Fruit fly (Drosophila melanogaster) whole organism, embryonic: ENCODE data around the gene CG5180.

Source experiments
- Atf6 ChIP-seq: fragments of 200-800 bp; sonication (Bioruptor generic); IDR thresholded peaks from 2 replicates; pipeline ENCODE4 v1.3.6; 2022; ENCODE audit warnings: missing biosample characterization, missing genetic modification characterization
- CG10321 ChIP-seq: fragments of 200-800 bp; sonication (Bioruptor generic); IDR thresholded peaks from 2 replicates; pipeline ENCODE4 v1.3.6; 2022; ENCODE audit warnings: missing biosample characterization, missing genetic modification characterization
- CG10959 ChIP-seq: fragments of 200-800 bp; sonication (Bioruptor generic); IDR thresholded peaks from 2 replicates; pipeline ENCODE4 v1.3.6; 2022; ENCODE audit warnings: missing biosample characterization, missing genetic modification characterization
- CG11093 ChIP-seq: fragments of 200-800 bp; sonication (Bioruptor generic); IDR thresholded peaks from 3 replicates; pipeline ENCODE4 v1.3.6; 2022; ENCODE audit warnings: missing biosample characterization, missing genetic modification characterization
- CG11695 ChIP-seq: fragments of 200-800 bp; sonication (Bioruptor generic); IDR thresholded peaks from 3 replicates; pipeline ENCODE4 v1.3.6; 2022; ENCODE audit warnings: missing biosample characterization, missing genetic modification characterization
- CG11723 ChIP-seq: fragments of 200-800 bp; sonication (Bioruptor generic); optimal IDR thresholded peaks from 2 replicates; lab custom pipeline; 2017; ENCODE audit warnings: missing biosample characterization, mild to moderate bottlenecking, missing genetic modification characterization
- CG12744 ChIP-seq: fragments of 200-800 bp; sonication (Bioruptor generic); optimal IDR thresholded peaks from 2 replicates; lab custom pipeline; 2016; ENCODE audit warnings: missing biosample characterization, missing genetic modification characterization
- CG15601 ChIP-seq: fragments of 200-800 bp; sonication (Bioruptor generic); optimal IDR thresholded peaks from 3 replicates; lab custom pipeline; 2019; ENCODE audit warnings: missing biosample characterization, mild to moderate bottlenecking, missing genetic modification characterization, moderate library complexity
- CG16815 ChIP-seq: fragments of 200-800 bp; sonication (Bioruptor generic); optimal IDR thresholded peaks from 3 replicates; lab custom pipeline; 2017; ENCODE audit warnings: missing biosample characterization, mild to moderate bottlenecking, missing genetic modification characterization
- CG17385 ChIP-seq: fragments of 200-800 bp; sonication (Bioruptor generic); optimal IDR thresholded peaks from 3 replicates; lab custom pipeline; 2018; ENCODE audit warnings: missing biosample characterization, mild to moderate bottlenecking, missing genetic modification characterization
- CG18599 ChIP-seq: fragments of 200-800 bp; sonication (Bioruptor generic); optimal IDR thresholded peaks from 3 replicates; lab custom pipeline; 2017; ENCODE audit warnings: missing biosample characterization, missing genetic modification characterization, mild to moderate bottlenecking, moderate library complexity, missing genetic modification reagents
- CG2129 ChIP-seq: fragments of 200-800 bp; sonication (Bioruptor generic); IDR thresholded peaks from 2 replicates; pipeline ENCODE4 v1.3.6; 2022; ENCODE audit warnings: missing biosample characterization, missing genetic modification characterization; ENCODE audit not compliant: partially characterized antibody
- CG32532 ChIP-seq: fragments of 200-800 bp; sonication (Bioruptor generic); IDR thresholded peaks from 2 replicates; pipeline ENCODE4 v1.3.6; 2022; ENCODE audit warnings: missing biosample characterization, missing genetic modification characterization
- CG33213 ChIP-seq: fragments of 200-800 bp; sonication (Bioruptor generic); optimal IDR thresholded peaks from 3 replicates; lab custom pipeline; 2016; ENCODE audit warnings: missing biosample characterization, missing genetic modification characterization
- CG34376 ChIP-seq: fragments of 200-800 bp; sonication (Bioruptor generic); optimal IDR thresholded peaks from 2 replicates; lab custom pipeline; 2018; ENCODE audit warnings: missing biosample characterization, mild to moderate bottlenecking, missing genetic modification characterization
- CG4424 ChIP-seq: fragments of 200-800 bp; sonication (Bioruptor generic); optimal IDR thresholded peaks from 3 replicates; lab custom pipeline; 2016; ENCODE audit warnings: missing biosample characterization, missing genetic modification characterization
- CG4707 ChIP-seq: fragments of 200-800 bp; sonication (Bioruptor generic); optimal IDR thresholded peaks from 2 replicates; lab custom pipeline; 2018; ENCODE audit warnings: missing biosample characterization, mild to moderate bottlenecking, missing genetic modification characterization, moderate library complexity
- CG4730 ChIP-seq: fragments of 200-800 bp; sonication (Bioruptor generic); IDR thresholded peaks from 2 replicates; pipeline ENCODE4 v1.3.6; 2022; ENCODE audit warnings: missing biosample characterization, missing genetic modification characterization
- CG6813 ChIP-seq: fragments of 200-800 bp; sonication (Bioruptor generic); optimal IDR thresholded peaks from 2 replicates; lab custom pipeline; 2017; ENCODE audit warnings: missing biosample characterization, missing genetic modification characterization, mild to moderate bottlenecking, moderate library complexity, missing genetic modification reagents
- CG7372 ChIP-seq: fragments of 200-800 bp; sonication (Bioruptor generic); IDR thresholded peaks from 2 replicates; pipeline ENCODE4 v1.3.6; 2022; ENCODE audit warnings: missing biosample characterization, missing genetic modification characterization
- D ChIP-seq, 2 experiments: fragments of 200-800 bp in 1 of 2; fragments of >200 bp in 1 of 2; sonication (Bioruptor generic) in 1 of 2; optimal IDR thresholded peaks; 2 replicates in 1 of 2; 3 replicates in 1 of 2; lab custom pipeline; 2017; ENCODE audit warnings: mild to moderate bottlenecking in 1 of 2, missing biosample characterization in 1 of 2, missing genetic modification characterization in 1 of 2, missing genetic modification reagents in 1 of 2
- ERR ChIP-seq: fragments of 200-800 bp; sonication (Bioruptor generic); optimal IDR thresholded peaks from 2 replicates; lab custom pipeline; 2016; ENCODE audit warnings: missing biosample characterization, missing genetic modification characterization
- Fer1 ChIP-seq: fragments of 200-800 bp; sonication (Bioruptor generic); optimal IDR thresholded peaks from 2 replicates; lab custom pipeline; 2017; ENCODE audit warnings: missing biosample characterization, mild to moderate bottlenecking, missing genetic modification characterization
- HHEX ChIP-seq: fragments of 200-800 bp; sonication (Bioruptor generic); optimal IDR thresholded peaks from 3 replicates; lab custom pipeline; 2017; ENCODE audit warnings: missing biosample characterization, mild to moderate bottlenecking, missing genetic modification characterization, missing genetic modification reagents
- Myb ChIP-seq: fragments of 200-800 bp; sonication (Bioruptor generic); optimal IDR thresholded peaks from 2 replicates; lab custom pipeline; 2016; ENCODE audit warnings: missing biosample characterization, missing genetic modification characterization
- NC2α ChIP-seq: fragments of 200-800 bp; sonication (Bioruptor generic); optimal IDR thresholded peaks from 2 replicates; lab custom pipeline; 2016; ENCODE audit warnings: missing biosample characterization, missing genetic modification characterization
- PHDP ChIP-seq: fragments of 200-800 bp; sonication (Bioruptor generic); optimal IDR thresholded peaks from 3 replicates; lab custom pipeline; 2018; ENCODE audit warnings: missing biosample characterization, mild to moderate bottlenecking, missing genetic modification characterization, moderate library complexity
- bcd ChIP-seq: fragments of 200-800 bp; sonication (Bioruptor generic); optimal IDR thresholded peaks from 2 replicates; lab custom pipeline; 2017; ENCODE audit warnings: missing biosample characterization, mild to moderate bottlenecking, missing genetic modification characterization
- cato ChIP-seq: fragments of 200-800 bp; sonication (Bioruptor generic); optimal IDR thresholded peaks from 2 replicates; lab custom pipeline; 2016; ENCODE audit warnings: missing biosample characterization, missing genetic modification characterization, borderline replicate concordance
- chinmo ChIP-seq: fragments of 200-800 bp; sonication (Bioruptor generic); IDR thresholded peaks from 4 replicates; pipeline ENCODE4 v1.3.6; 2022; ENCODE audit warnings: missing biosample characterization, missing genetic modification characterization; ENCODE audit not compliant: partially characterized antibody
- dmrt11E ChIP-seq: fragments of 200-800 bp; sonication (Bioruptor generic); optimal IDR thresholded peaks from 3 replicates; lab custom pipeline; 2018; ENCODE audit warnings: missing biosample characterization, mild to moderate bottlenecking, missing genetic modification characterization, moderate library complexity
- fd3F ChIP-seq: fragments of 200-800 bp; sonication (Bioruptor generic); optimal IDR thresholded peaks from 2 replicates; lab custom pipeline; 2018; ENCODE audit warnings: missing biosample characterization, mild to moderate bottlenecking, missing genetic modification characterization, moderate library complexity
- fu2 ChIP-seq: fragments of 200-800 bp; sonication (Bioruptor generic); optimal IDR thresholded peaks from 2 replicates; lab custom pipeline; 2016; ENCODE audit warnings: missing biosample characterization, missing genetic modification characterization
- h ChIP-seq: fragments of >200 bp; optimal IDR thresholded peaks from 2 replicates; lab custom pipeline; 2017
- hkb ChIP-seq, 2 experiments: fragments of 200-800 bp in 1 of 2; fragments of >200 bp in 1 of 2; sonication (Bioruptor generic) in 1 of 2; IDR thresholded peaks in 1 of 2; optimal IDR thresholded peaks in 1 of 2; 2 replicates each; pipeline versions ENCODE4 v1.3.6 to Lab custom; 2017 to 2022; ENCODE audit warnings: missing biosample characterization in 1 of 2, missing genetic modification characterization in 1 of 2
- lola ChIP-seq, 3 experiments: fragments of >200 bp in 2 of 3; fragments of 200-800 bp in 1 of 3; sonication (Bioruptor generic) in 1 of 3; optimal IDR thresholded peaks; 2 replicates each; lab custom pipeline; 2017 to 2019; ENCODE audit warnings: missing biosample characterization in 3 of 3, missing genetic modification characterization in 3 of 3, mild to moderate bottlenecking in 1 of 3, moderate library complexity in 1 of 3
- scrt ChIP-seq: fragments of 200-800 bp; sonication (Bioruptor generic); optimal IDR thresholded peaks from 2 replicates; lab custom pipeline; 2018; ENCODE audit warnings: missing biosample characterization, mild to moderate bottlenecking, missing genetic modification characterization, moderate library complexity
- seq ChIP-seq: fragments of 200-800 bp; sonication (Bioruptor generic); IDR thresholded peaks from 2 replicates; pipeline ENCODE4 v1.3.6; 2022; ENCODE audit warnings: missing biosample characterization, missing genetic modification characterization
- slbo ChIP-seq: fragments of 200-800 bp; sonication (Bioruptor generic); IDR thresholded peaks from 2 replicates; pipeline ENCODE4 v1.3.6; 2022; ENCODE audit warnings: missing biosample characterization, missing genetic modification characterization
- slp2 ChIP-seq: fragments of 200-800 bp; sonication (Bioruptor generic); optimal IDR thresholded peaks from 2 replicates; lab custom pipeline; 2016; ENCODE audit warnings: missing biosample characterization, missing genetic modification characterization
- so ChIP-seq: fragments of 200-800 bp; sonication (Bioruptor generic); IDR thresholded peaks from 3 replicates; pipeline ENCODE4 v1.3.6; 2022; ENCODE audit warnings: missing biosample characterization, missing genetic modification characterization
- tap ChIP-seq: fragments of 200-800 bp; optimal IDR thresholded peaks from 3 replicates; lab custom pipeline; 2019; ENCODE audit warnings: missing biosample characterization, mild to moderate bottlenecking, missing genetic modification characterization, moderate library complexity
- tio ChIP-seq: fragments of 200-800 bp; sonication (Bioruptor generic); optimal IDR thresholded peaks from 2 replicates; lab custom pipeline; 2017; ENCODE audit warnings: missing biosample characterization, missing genetic modification characterization, inconsistent platforms
- tup ChIP-seq: fragments of 200-800 bp; sonication (Bioruptor generic); optimal IDR thresholded peaks from 2 replicates; lab custom pipeline; 2016; ENCODE audit warnings: missing biosample characterization, mild to moderate bottlenecking, missing genetic modification characterization, moderate library complexity
- wdn ChIP-seq: fragments of 200-800 bp; sonication (Bioruptor generic); IDR thresholded peaks from 2 replicates; pipeline ENCODE4 v1.3.6; 2022; ENCODE audit warnings: missing biosample characterization, missing genetic modification characterization
- wek ChIP-seq: fragments of 200-800 bp; sonication (Bioruptor generic); optimal IDR thresholded peaks from 3 replicates; lab custom pipeline; 2018; ENCODE audit warnings: missing biosample characterization, mild to moderate bottlenecking, missing genetic modification characterization, moderate library complexity

CG5180 gene

DNA sequence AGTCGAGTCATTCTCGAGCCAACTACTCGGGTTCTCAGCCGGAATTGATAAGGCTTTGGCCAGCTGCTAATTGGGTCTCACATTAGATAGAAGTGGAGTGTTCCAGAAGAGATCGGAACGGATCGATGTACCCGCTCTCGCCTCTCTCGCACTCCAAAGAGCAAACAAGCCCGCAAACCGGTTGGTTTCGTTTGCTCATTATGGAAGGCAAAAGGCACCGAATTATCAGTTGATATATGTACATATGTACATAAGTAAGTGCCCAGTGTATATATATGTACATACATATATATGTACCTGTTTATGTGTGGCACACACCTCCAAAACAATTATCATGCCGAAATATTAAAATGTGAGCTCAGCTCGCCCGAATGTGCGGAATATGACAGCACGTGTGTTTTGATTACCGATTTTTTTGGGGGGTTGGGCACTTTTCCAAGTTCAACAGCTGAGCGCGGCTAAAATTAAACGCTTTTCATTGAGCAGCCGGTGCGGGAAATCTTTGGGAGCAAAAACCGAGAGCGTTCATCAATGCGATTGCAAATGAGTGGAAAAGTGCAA lies 1.9 kb upstream of the CG5180 start (continued):
- TF ChIP-seq Fer1 (GFP tag; lab: Kevin White, UChicago) (no peak), NC2α (GFP tag; lab: Kevin White, UChicago) (no peak), dmrt11E (no peak), hkb (optimal IDR thresholded peaks at IDR 0.05; lab: Kevin White, UChicago) (no peak), hkb (GFP tag; IDR thresholded peaks at IDR 0.05; lab: Robert Waterston, UW) (peak; percentile 8), PHDP (peak; percentile 12), CG34376 (peak; percentile 77), CG15601 (tag; lab: Kevin White, UChicago) (peak; percentile 65), HHEX (GFP tag; lab: Kevin White, UChicago) (peak; percentile 50), fd3F (GFP tag; lab: Kevin White, UChicago) (no peak), CG32532 (GFP tag; lab: Robert Waterston, UW) (no peak), CG11093 (GFP tag; lab: Robert Waterston, UW) (no peak), D (optimal IDR thresholded peaks at IDR 0.05; lab: Kevin White, UChicago) (no peak), D (GFP tag; optimal IDR thresholded peaks at IDR 0.05; lab: Kevin White, UChicago) (no peak), slbo (GFP tag; lab: Robert Waterston, UW) (no peak), CG11695 (GFP tag; lab: Robert Waterston, UW) (peak; percentile 6; the same call in 1 of the 3 replicates)

DNA sequence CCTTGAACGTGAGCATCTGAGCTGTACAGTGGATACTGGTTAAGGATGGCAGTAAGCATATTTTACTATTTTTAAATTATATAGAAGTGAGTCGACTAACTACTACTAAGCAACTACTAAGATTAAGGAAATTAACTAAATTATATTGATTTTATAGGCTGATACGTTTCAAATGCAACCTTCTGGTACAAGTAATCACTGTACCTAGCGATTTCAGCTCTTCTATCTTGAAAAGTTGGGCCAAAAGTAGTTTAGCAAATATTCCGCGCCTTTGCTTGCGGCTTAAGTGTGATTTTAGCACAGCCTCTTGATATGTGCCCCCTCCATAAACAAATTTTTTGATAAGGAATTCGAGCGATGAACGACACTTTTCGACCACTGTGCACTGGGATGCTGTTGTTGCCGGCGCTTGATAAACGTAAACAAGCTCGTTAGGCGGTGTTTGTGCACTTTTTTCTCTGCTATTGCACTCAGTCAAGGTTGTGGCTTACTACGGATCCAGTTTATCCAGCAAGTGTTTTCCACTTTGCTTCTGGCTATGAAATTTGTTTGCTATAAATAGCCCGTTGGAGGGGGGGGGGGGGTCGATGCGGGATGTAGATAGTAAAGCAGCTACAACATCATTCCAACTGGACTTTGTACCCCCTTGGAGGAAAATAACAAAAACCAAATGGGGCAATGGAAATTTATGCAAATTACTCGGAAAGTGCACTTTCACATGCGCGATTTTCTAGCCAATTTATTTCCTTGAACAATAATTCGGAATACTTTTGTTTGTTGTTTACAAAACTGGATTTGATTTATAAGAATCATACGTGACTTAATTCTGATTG lies 1.2 kb upstream of the CG5180 start:
- TF ChIP-seq Atf6: peak; percentile 88
- TF ChIP-seq CG17385 (GFP tag; lab: Kevin White, UChicago): peak; percentile 10
- peak; percentile 24 for TF ChIP-seq Myb (GFP tag; lab: Kevin White, UChicago)
- peak; percentile 61 for TF ChIP-seq tio (GFP tag; lab: Kevin White, UChicago)
- no peak for TF ChIP-seq CG10321
- TF ChIP-seq CG4707: no peak
- TF ChIP-seq wdn (GFP tag; lab: Robert Waterston, UW): peak; percentile 61
- peak; percentile 68 for TF ChIP-seq scrt (GFP tag; lab: Kevin White, UChicago)
- no peak for TF ChIP-seq tup (GFP tag; lab: Kevin White, UChicago)
- TF ChIP-seq tap: peak; percentile 65
- TF ChIP-seq CG4730 (GFP tag; lab: Robert Waterston, UW): peak; percentile 79
- TF ChIP-seq CG18599 (GFP tag; lab: Kevin White, UChicago): peak; percentile 55
- peak; percentile 1 for TF ChIP-seq slp2
- peak; percentile 34 for TF ChIP-seq cato (GFP tag; lab: Kevin White, UChicago)
- TF ChIP-seq seq: peak; percentile 65
- no peak for TF ChIP-seq lola (GFP tag; optimal IDR thresholded peaks at IDR 0.05; lab: Kevin White, UChicago)
- TF ChIP-seq CG2129 (GFP tag; lab: Robert Waterston, UW): no peak
- TF ChIP-seq CG10959 (GFP tag; lab: Robert Waterston, UW): 0 out of 2 replicates have a peak, but pooled peaks have one; percentile 37
- TF ChIP-seq CG12744: peak; percentile 4
- TF ChIP-seq CG6813: peak; percentile 46
- no peak for TF ChIP-seq h (lab: Kevin White, UChicago)
- TF ChIP-seq CG7372 (GFP tag; lab: Robert Waterston, UW): peak; percentile 82
- TF ChIP-seq CG16815 (GFP tag; lab: Kevin White, UChicago): peak; percentile 58
- peak; percentile 86 for TF ChIP-seq so
- TF ChIP-seq fu2 (GFP tag; lab: Kevin White, UChicago): peak; percentile 7
- no peak; the same call in 3 of the 4 replicates for TF ChIP-seq chinmo
- peak; percentile 70 for TF ChIP-seq bcd (GFP tag; lab: Kevin White, UChicago)
- TF ChIP-seq CG33213: peak; percentile 20
- TF ChIP-seq wek (GFP tag; lab: Kevin White, UChicago): no peak
- peak; percentile 49 for TF ChIP-seq CG4424 (GFP tag; lab: Kevin White, UChicago)
- TF ChIP-seq CG11723: peak; percentile 26
- peak; percentile 7 for TF ChIP-seq ERR (GFP tag; lab: Kevin White, UChicago)
